Fruit fly (Drosophila melanogaster) whole organism, wandering third instar larva: ENCODE data around the gene yellow-e3.

Experiments used
- Myc ChIP-seq: fragments of >200 bp; optimal IDR thresholded peaks from 2 replicates; lab custom pipeline; 2017
- fru ChIP-seq: fragments of 200-800 bp; sonication (Bioruptor generic); optimal IDR thresholded peaks from 3 replicates; lab custom pipeline; 2016; ENCODE audit warnings: missing biosample characterization, mild to moderate bottlenecking, missing genetic modification characterization

dm6 chr3R:13390490-13390889 lies 14.2 kb downstream of the yellow-e3 start:
- no peak for TF ChIP-seq Myc (lab: Kevin White, UChicago)
- TF ChIP-seq fru (GFP tag; lab: Kevin White, UChicago) = peak; percentile 18
